Worm (Caenorhabditis elegans) whole organism, midembryonic: ENCODE results near the gene bicd-1.

Source experiments
- T22C8.4 ChIP-seq: fragments of 200-800 bp; sonication (Bioruptor generic); IDR thresholded peaks from 2 replicates; pipeline ENCODE4 v1.3.6; 2022; ENCODE audit warnings: missing genetic modification characterization, missing compliant biosample characterization
- flt-1 ChIP-seq: fragments of 200-800 bp; sonication (Bioruptor generic); IDR thresholded peaks from 2 replicates; pipeline ENCODE4 v1.3.6; 2022; ENCODE audit warnings: missing genetic modification characterization, missing compliant biosample characterization
- klf-2 ChIP-seq: fragments of 200-800 bp; sonication (Bioruptor generic); conservative IDR thresholded peaks from 2 replicates; pipeline ENCODE4 v1.3.6; 2022; ENCODE audit warnings: missing genetic modification reagents, missing genetic modification characterization, missing compliant biosample characterization
- tab-1 ChIP-seq: fragments of 200-800 bp; sonication (Bioruptor generic); IDR thresholded peaks from 2 replicates; pipeline ENCODE4 v1.3.6; 2022; ENCODE audit warnings: missing genetic modification characterization, missing compliant biosample characterization
- ztf-23 ChIP-seq: fragments of 200-800 bp; sonication (Bioruptor generic); IDR thresholded peaks from 2 replicates; pipeline ENCODE4 v1.3.6; 2022; ENCODE audit warnings: missing genetic modification reagents, missing genetic modification characterization, missing compliant biosample characterization
- ztf-29 ChIP-seq: fragments of 200-800 bp; sonication (Bioruptor generic); IDR thresholded peaks from 2 replicates; pipeline ENCODE4 v1.3.6; 2022; ENCODE audit warnings: missing genetic modification reagents, missing genetic modification characterization, missing compliant biosample characterization

DNA sequence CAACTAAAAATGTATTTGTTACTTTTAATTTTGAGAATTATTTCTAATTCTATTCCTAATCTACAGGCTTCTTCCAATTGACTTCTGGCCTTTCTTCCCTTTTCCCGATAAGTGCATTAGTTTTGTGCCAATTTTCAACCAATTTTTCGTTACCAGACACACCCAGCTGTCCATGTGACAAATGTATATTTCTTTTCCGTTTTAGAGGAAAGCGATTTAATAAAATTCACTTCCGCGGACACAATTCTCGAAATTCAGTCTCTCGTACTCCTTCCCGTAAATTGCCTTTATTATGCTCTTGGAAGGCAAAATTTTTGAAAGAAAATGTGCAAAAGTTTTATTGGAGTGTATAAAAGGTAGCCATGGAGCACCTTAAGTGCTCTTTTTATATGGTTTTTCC is 29.2 kb downstream of the bicd-1 start:
- TF ChIP-seq klf-2 (GFP tag; lab: Robert Waterston, UW) (no peak), tab-1 (no peak), ztf-23 (GFP tag; lab: Robert Waterston, UW) (no peak), T22C8.4 (GFP tag; lab: Robert Waterston, UW) (no peak), ztf-29 (GFP tag; lab: Robert Waterston, UW) (no peak), flt-1 (GFP tag; lab: Robert Waterston, UW) (no peak)
